Worm (Caenorhabditis elegans) whole organism, L1 larva: ENCODE data around the gene exos-7.

Experiments
- Y116A8C.19 ChIP-seq: sonication (generic microtip); optimal IDR thresholded peaks from 2 replicates; lab custom pipeline; 2016; ENCODE audit warnings: missing compliant biosample characterization, missing genetic modification characterization, borderline replicate concordance
- aha-1 ChIP-seq: fragments of 150-350 bp; optimal IDR thresholded peaks from 2 replicates; lab custom pipeline; 2014; ENCODE audit warnings: missing biosample characterization, missing genetic modification characterization
- ceh-8 ChIP-seq: fragments of 200-800 bp; sonication (Bioruptor generic); optimal IDR thresholded peaks from 2 replicates; lab custom pipeline; 2018; ENCODE audit warnings: mild to moderate bottlenecking, missing genetic modification characterization, moderate library complexity, missing compliant biosample characterization
- ceh-82 ChIP-seq, 3 experiments: fragments of 150-350 bp in 1 of 3; sonication (generic microtip) in 2 of 3; optimal IDR thresholded peaks; 2 replicates each; lab custom pipeline; 2014 to 2017; ENCODE audit warnings: missing biosample characterization in 3 of 3, missing genetic modification characterization in 3 of 3
- ceh-88 ChIP-seq: fragments of 200-800 bp; sonication (Bioruptor generic); IDR thresholded peaks from 2 replicates; pipeline ENCODE4 v1.3.6; 2022; ENCODE audit warnings: missing genetic modification characterization, missing compliant biosample characterization
- ces-1 ChIP-seq: fragments of 150-350 bp; optimal IDR thresholded peaks from 2 replicates; lab custom pipeline; 2014; ENCODE audit warnings: missing biosample characterization, missing genetic modification reagents, missing genetic modification characterization
- dpl-1 ChIP-seq, 3 experiments: fragments of 150-350 bp in 2 of 3; sonication (generic microtip) in 1 of 3; optimal IDR thresholded peaks; 2 replicates each; lab custom pipeline; 2014 to 2017; ENCODE audit warnings: missing biosample characterization in 3 of 3, missing genetic modification characterization in 3 of 3, missing genetic modification reagents in 3 of 3
- dsc-1 ChIP-seq: sonication (generic microtip); optimal IDR thresholded peaks from 2 replicates; lab custom pipeline; 2016; ENCODE audit warnings: mild to moderate bottlenecking, missing genetic modification characterization, missing compliant biosample characterization
- efl-1 ChIP-seq, 4 experiments: fragments of 150-350 bp; optimal IDR thresholded peaks in 3 of 4; peaks in 1 of 4; 1 replicate in 1 of 4; 2 replicates in 3 of 4; lab custom pipeline; 2014; ENCODE audit warnings: missing biosample characterization in 2 of 4, missing genetic modification characterization in 2 of 4, missing genetic modification reagents in 2 of 4
- egl-13 ChIP-seq: sonication (generic microtip); optimal IDR thresholded peaks from 2 replicates; lab custom pipeline; 2016; ENCODE audit warnings: missing genotype, missing genetic modification reagents, missing genetic modification characterization, missing compliant biosample characterization
- egl-27 ChIP-seq, 2 experiments: fragments of 150-350 bp in 1 of 2; sonication (generic microtip); optimal IDR thresholded peaks; 3 replicates each; lab custom pipeline; 2017 to 2018; ENCODE audit warnings: missing biosample characterization in 2 of 2, missing genetic modification characterization in 2 of 2, missing genetic modification reagents in 2 of 2
- elt-2 ChIP-seq: sonication (generic microtip); optimal IDR thresholded peaks from 2 replicates; lab custom pipeline; 2016; ENCODE audit warnings: missing genetic modification characterization, mild to moderate bottlenecking, inconsistent platforms, missing compliant biosample characterization, missing genetic modification reagents
- elt-3 ChIP-seq, 6 experiments: fragments of 150-350 bp in 1 of 6; sonication (generic microtip); optimal IDR thresholded peaks; 2 replicates each; lab custom pipeline; 2017 to 2018; ENCODE audit warnings: missing biosample characterization in 6 of 6, missing genetic modification characterization in 6 of 6, inconsistent platforms in 1 of 6
- fkh-10 ChIP-seq: sonication (generic microtip); optimal IDR thresholded peaks from 2 replicates; lab custom pipeline; 2017; ENCODE audit warnings: missing biosample characterization, missing genetic modification reagents, missing genetic modification characterization
- fkh-8 ChIP-seq: sonication (generic microtip); optimal IDR thresholded peaks from 2 replicates; lab custom pipeline; 2016; ENCODE audit warnings: mild to moderate bottlenecking, missing genetic modification characterization, missing compliant biosample characterization
- fos-1 ChIP-seq: fragments of 150-350 bp; optimal IDR thresholded peaks from 2 replicates; lab custom pipeline; 2014; ENCODE audit warnings: missing biosample characterization, missing genetic modification characterization
- hlh-4 ChIP-seq: sonication (generic microtip); optimal IDR thresholded peaks from 2 replicates; lab custom pipeline; 2016; ENCODE audit warnings: mild to moderate bottlenecking, missing genetic modification characterization, missing compliant biosample characterization
- irx-1 ChIP-seq: sonication (generic microtip); optimal IDR thresholded peaks from 2 replicates; lab custom pipeline; 2016; ENCODE audit warnings: missing genetic modification characterization, missing compliant biosample characterization
- isw-1 ChIP-seq: fragments of 200-800 bp; sonication (Bioruptor generic); IDR thresholded peaks from 2 replicates; pipeline ENCODE4 v1.3.6; 2022; ENCODE audit warnings: missing genetic modification characterization, missing compliant biosample characterization
- jun-1 ChIP-seq: fragments of 150-350 bp; optimal IDR thresholded peaks from 2 replicates; lab custom pipeline; 2014; ENCODE audit warnings: missing biosample characterization, missing genetic modification reagents, missing genetic modification characterization
- lin-14 ChIP-seq: fragments of 200-800 bp; sonication (Bioruptor generic); optimal IDR thresholded peaks from 2 replicates; lab custom pipeline; 2018; ENCODE audit warnings: mild to moderate bottlenecking, missing genetic modification characterization, moderate library complexity, missing compliant biosample characterization
- lin-15B ChIP-seq: fragments of 150-350 bp; sonication (generic microtip); optimal IDR thresholded peaks from 3 replicates; lab custom pipeline; 2014; ENCODE audit warnings: missing biosample characterization, missing genetic modification characterization
- lir-3 ChIP-seq: sonication (generic microtip); optimal IDR thresholded peaks from 2 replicates; lab custom pipeline; 2016; ENCODE audit warnings: mild to moderate bottlenecking, missing genetic modification characterization, moderate library complexity, missing compliant biosample characterization; ENCODE audit not compliant: poor library complexity
- lsy-2 ChIP-seq, 2 experiments: fragments of 150-350 bp; optimal IDR thresholded peaks; 2 replicates each; lab custom pipeline; 2014; ENCODE audit warnings: missing biosample characterization in 2 of 2, missing genetic modification characterization in 2 of 2
- mef-2 ChIP-seq: fragments of 150-350 bp; optimal IDR thresholded peaks from 2 replicates; lab custom pipeline; 2014; ENCODE audit warnings: missing biosample characterization, missing genetic modification characterization
- mep-1 ChIP-seq: fragments of 150-350 bp; optimal IDR thresholded peaks from 2 replicates; lab custom pipeline; 2014; ENCODE audit warnings: missing biosample characterization, missing genetic modification characterization
- nhr-20 ChIP-seq: sonication (generic microtip); optimal IDR thresholded peaks from 2 replicates; lab custom pipeline; 2016; ENCODE audit warnings: mild to moderate bottlenecking, missing genetic modification characterization, missing compliant biosample characterization
- nhr-28 ChIP-seq: fragments of 150-350 bp; optimal IDR thresholded peaks from 2 replicates; lab custom pipeline; 2014; ENCODE audit warnings: missing biosample characterization, missing genetic modification characterization
- nhr-47 ChIP-seq: sonication (generic microtip); optimal IDR thresholded peaks from 2 replicates; lab custom pipeline; 2016; ENCODE audit warnings: mild to moderate bottlenecking, missing genetic modification characterization, moderate library complexity, missing compliant biosample characterization
- nhr-71 ChIP-seq: sonication (generic microtip); optimal IDR thresholded peaks from 2 replicates; lab custom pipeline; 2016; ENCODE audit warnings: mild to moderate bottlenecking, missing genetic modification characterization, moderate library complexity, missing compliant biosample characterization
- nhr-76 ChIP-seq: sonication (generic microtip); optimal IDR thresholded peaks from 2 replicates; lab custom pipeline; 2017; ENCODE audit warnings: missing biosample characterization, missing genetic modification characterization
- nhr-85 ChIP-seq: sonication (generic microtip); peaks from one replicate; lab custom pipeline; 2016; ENCODE audit warnings: missing genetic modification characterization, inconsistent platforms, missing compliant biosample characterization
- rnt-1 ChIP-seq: sonication (generic microtip); optimal IDR thresholded peaks from 2 replicates; lab custom pipeline; 2016; ENCODE audit warnings: mild to moderate bottlenecking, missing genetic modification characterization, moderate library complexity, missing compliant biosample characterization
- skn-1 ChIP-seq: fragments of 150-350 bp; optimal IDR thresholded peaks from 2 replicates; lab custom pipeline; 2014; ENCODE audit warnings: missing biosample characterization, missing genetic modification characterization
- snpc-4 ChIP-seq: fragments of 150-350 bp; optimal IDR thresholded peaks from 2 replicates; lab custom pipeline; 2014; ENCODE audit warnings: missing biosample characterization, missing genetic modification characterization
- snu-23 ChIP-seq: sonication (generic microtip); optimal IDR thresholded peaks from 2 replicates; lab custom pipeline; 2016; ENCODE audit warnings: missing genetic modification characterization, missing compliant biosample characterization
- swsn-7 ChIP-seq: sonication (generic microtip); optimal IDR thresholded peaks from 2 replicates; lab custom pipeline; 2016; ENCODE audit warnings: missing genetic modification characterization, missing compliant biosample characterization
- tbx-2 ChIP-seq: sonication (generic microtip); optimal IDR thresholded peaks from 2 replicates; lab custom pipeline; 2016; ENCODE audit warnings: missing genetic modification characterization, missing compliant biosample characterization
- unc-130 ChIP-seq: fragments of 150-350 bp; optimal IDR thresholded peaks from 2 replicates; lab custom pipeline; 2017; ENCODE audit warnings: missing biosample characterization, missing genetic modification characterization, inconsistent platforms
- unc-62 ChIP-seq: fragments of 150-350 bp; optimal IDR thresholded peaks from 2 replicates; lab custom pipeline; 2014; ENCODE audit warnings: missing biosample characterization, missing genetic modification reagents, missing genetic modification characterization
- unc-86 ChIP-seq: sonication (generic microtip); optimal IDR thresholded peaks from 2 replicates; lab custom pipeline; 2016; ENCODE audit warnings: missing genetic modification characterization, missing compliant biosample characterization
- unc-98 ChIP-seq: fragments of 200-800 bp; sonication (Bioruptor generic); IDR thresholded peaks from 2 replicates; pipeline ENCODE4 v1.3.6; 2022; ENCODE audit warnings: missing genetic modification characterization, missing compliant biosample characterization
- vab-15 ChIP-seq: sonication (generic microtip); optimal IDR thresholded peaks from 2 replicates; lab custom pipeline; 2017; ENCODE audit warnings: missing genotype, mild to moderate bottlenecking, missing genetic modification characterization, missing compliant biosample characterization
- xbp-1 ChIP-seq: sonication (generic microtip); optimal IDR thresholded peaks from 2 replicates; lab custom pipeline; 2016; ENCODE audit warnings: missing genetic modification characterization, missing compliant biosample characterization
- zag-1 ChIP-seq: fragments of 150-350 bp; optimal IDR thresholded peaks from 2 replicates; lab custom pipeline; 2014; ENCODE audit warnings: missing biosample characterization, missing genetic modification characterization

The exos-7 gene

DNA sequence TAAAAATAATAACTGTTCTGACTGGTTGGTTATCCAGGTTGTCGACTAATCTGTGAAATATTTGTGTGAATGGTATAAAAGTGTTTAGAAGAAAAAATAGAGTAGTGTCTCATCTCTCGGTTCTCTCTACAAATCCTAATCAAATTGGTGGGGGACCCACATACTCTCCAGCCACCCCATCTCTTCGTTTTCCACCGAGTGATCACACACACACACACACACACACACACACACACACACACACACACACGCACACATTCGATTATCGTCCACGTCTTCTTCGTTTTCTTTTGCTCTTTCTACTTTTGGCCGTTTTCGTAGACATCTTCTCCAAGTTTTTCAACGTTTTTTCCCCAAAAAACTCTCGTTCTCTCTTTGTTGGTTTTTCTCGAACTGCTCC is 34.5 kb downstream of the exos-7 start:
- TF ChIP-seq ces-1 (GFP tag; lab: Kevin White, UChicago) (peak; percentile 86), elt-3 (tag; optimal IDR thresholded peaks at IDR 0.05; lab: Kevin White, UChicago) (no peak), ceh-82 (tag; optimal IDR thresholded peaks at IDR 0.05; lab: Kevin White, UChicago) (peak in 1 of 3 experiments; percentile 32), irx-1 (tag; lab: Kevin White, UChicago) (no peak), lin-14 (GFP tag; lab: Kevin White, UChicago) (peak; percentile 86), nhr-71 (peak; percentile 18), ceh-8 (GFP tag; lab: Kevin White, UChicago) (peak; percentile 37), fkh-10 (GFP tag; lab: Kevin White, UChicago) (peak; percentile 77), rnt-1 (no peak), tbx-2 (tag; lab: Kevin White, UChicago) (peak; percentile 6), efl-1 (optimal IDR thresholded peaks at IDR 0.05; lab: Kevin White, UChicago) (no peak), efl-1 (GFP tag; optimal IDR thresholded peaks at IDR 0.05 in 1 of 2; lab: Kevin White, UChicago) (no peak)

- TF ChIP-seq lin-15B (no peak), dpl-1 (GFP tag; optimal IDR thresholded peaks at IDR 0.05; lab: Kevin White, UChicago) (no peak), jun-1 (no peak), xbp-1 (tag; lab: Kevin White, UChicago) (no peak), nhr-28 (tag; lab: Kevin White, UChicago) (no peak), egl-27 (tag; optimal IDR thresholded peaks at IDR 0.05; lab: Kevin White, UChicago) (no peak), ces-1 (GFP tag; lab: Kevin White, UChicago) (no peak), swsn-7 (tag; lab: Kevin White, UChicago) (no peak), Y116A8C.19 (no peak), ceh-8 (GFP tag; lab: Kevin White, UChicago) (no peak)
These were observed 36.7 kb downstream of the exos-7 start for ce11 chrV:20875324-20875723.

- TF ChIP-seq isw-1 (peak; percentile 20; the same call in 1 of the 2 replicates), ces-1 (GFP tag; lab: Kevin White, UChicago) (no peak), unc-62 (GFP tag; lab: Kevin White, UChicago) (no peak), zag-1 (peak; percentile 47), fkh-8 (tag; lab: Kevin White, UChicago) (peak; percentile 25), snpc-4 (peak; percentile 14), lir-3 (tag; lab: Kevin White, UChicago) (no peak), dsc-1 (tag; lab: Kevin White, UChicago) (peak; percentile 37), lin-15B (peak; percentile 11), xbp-1 (tag; lab: Kevin White, UChicago) (peak; percentile 17), vab-15 (tag; lab: Kevin White, UChicago) (no peak), unc-86 (peak; percentile 55), hlh-4 (tag; lab: Kevin White, UChicago) (no peak), snu-23 (GFP tag; lab: Kevin White, UChicago) (peak; percentile 56), mef-2 (tag; lab: Kevin White, UChicago) (no peak), rnt-1 (peak; percentile 30), swsn-7 (tag; lab: Kevin White, UChicago) (peak; percentile 56), elt-2 (no peak), aha-1 (no peak), fos-1 (tag; lab: Kevin White, UChicago) (no peak), nhr-85 (no peak), efl-1 (optimal IDR thresholded peaks at IDR 0.05; lab: Kevin White, UChicago) (peak; percentile 41 to 42), efl-1 (GFP tag; optimal IDR thresholded peaks at IDR 0.05 in 1 of 2; lab: Kevin White, UChicago) (no peak), fkh-10 (GFP tag; lab: Kevin White, UChicago) (peak; percentile 41), unc-98 (no peak), lsy-2 (tag; optimal IDR thresholded peaks at IDR 0.05; lab: Kevin White, UChicago) (peak in 1 of 2 experiments; percentile 69), nhr-47 (tag; lab: Kevin White, UChicago) (peak; percentile 54), unc-130 (tag; lab: Kevin White, UChicago) (peak; percentile 19), mep-1 (tag; lab: Kevin White, UChicago) (peak; percentile 30), ceh-82 (tag; optimal IDR thresholded peaks at IDR 0.05; lab: Kevin White, UChicago) (peak; percentile 23 to 53 (median 31)), nhr-71 (peak; percentile 57), nhr-76 (tag; lab: Kevin White, UChicago) (no peak), nhr-20 (tag; lab: Kevin White, UChicago) (no peak), ceh-88 (no peak), egl-13 (tag; lab: Kevin White, UChicago) (no peak), skn-1 (tag; lab: Kevin White, UChicago) (peak; percentile 2), lin-14 (GFP tag; lab: Kevin White, UChicago) (peak; percentile 91), irx-1 (tag; lab: Kevin White, UChicago) (peak; percentile 11), dpl-1 (GFP tag; optimal IDR thresholded peaks at IDR 0.05; lab: Kevin White, UChicago) (peak in 1 of 3 experiments; percentile 23)
These were observed 40.5 kb downstream of the exos-7 start, which contains the start of gene unc-80 for ce11 chrV:20879069-20879667. Gene unc-80 (plus strand): TSS chrV:20879601.
